Worm (Caenorhabditis elegans): ENCODE data around the gene grd-5.

The grd-5 gene

DNA sequence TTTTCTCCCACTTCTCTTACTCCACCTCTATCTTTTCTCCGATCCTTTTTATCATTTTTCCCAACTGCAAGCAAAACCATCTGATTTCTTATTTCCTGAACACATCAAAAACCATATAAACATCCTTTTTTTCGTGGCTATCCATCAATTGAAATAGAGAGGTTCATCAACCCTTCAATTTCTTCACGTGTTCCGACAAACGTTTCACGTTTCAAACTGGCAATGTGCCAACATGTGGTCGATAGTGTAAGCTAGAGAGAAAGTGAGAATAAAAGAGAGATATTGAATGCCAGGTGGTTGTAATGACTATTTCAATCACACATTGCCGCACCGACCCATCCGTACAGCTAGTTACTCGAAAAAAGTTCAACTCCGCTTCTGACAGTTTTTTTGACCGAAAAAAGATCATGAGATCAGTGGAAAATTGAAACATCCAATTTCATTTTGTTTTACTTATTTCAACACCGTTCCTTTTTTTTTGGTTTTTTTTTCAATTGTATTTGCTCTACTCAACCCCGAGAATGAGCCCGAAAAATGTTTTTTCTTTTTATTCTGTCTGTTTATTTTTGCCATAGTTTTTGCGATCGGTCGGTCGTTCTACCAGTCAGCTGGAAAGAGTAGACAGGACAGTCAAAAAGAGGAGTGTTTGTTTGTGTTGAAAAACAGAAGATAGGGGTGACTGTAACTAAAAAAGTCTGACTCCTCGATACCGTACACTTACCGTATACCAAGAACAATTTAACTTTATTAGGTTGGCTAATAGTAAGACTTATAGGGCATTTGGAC lies 39.9 kb downstream of the grd-5 start (continued):
- TF ChIP-seq unc-98 (GFP tag; IDR thresholded peaks at IDR 0.05) (no peak), snu-23 (GFP tag; optimal IDR thresholded peaks at IDR 0.05) (peak; percentile 43), fkh-4 (tag; optimal IDR thresholded peaks at IDR 0.05; ENCODE audit: borderline replicate concordance) (no peak), nhr-47 (tag; optimal IDR thresholded peaks at IDR 0.05) (no peak), unc-30 (tag; optimal IDR thresholded peaks at IDR 0.05) (no peak), ceh-88 (GFP tag; IDR thresholded peaks at IDR 0.05) (no peak), xbp-1 (tag; optimal IDR thresholded peaks at IDR 0.05) (no peak), elt-3 (tag; optimal IDR thresholded peaks at IDR 0.05) (no peak), C04F5.9 (tag; optimal IDR thresholded peaks at IDR 0.05) (no peak), irx-1 (tag; optimal IDR thresholded peaks at IDR 0.05) (no peak), alr-1 (tag; optimal IDR thresholded peaks at IDR 0.05; ENCODE audit: borderline replicate concordance) (no peak), pax-3 (tag; optimal IDR thresholded peaks at IDR 0.05) (no peak), nhr-28 (tag; optimal IDR thresholded peaks at IDR 0.05) (no peak), lir-3 (tag; optimal IDR thresholded peaks at IDR 0.05; ENCODE audit: poor library complexity) (no peak), nhr-20 (tag; optimal IDR thresholded peaks at IDR 0.05) (peak; percentile 36), ceh-82 (tag; optimal IDR thresholded peaks at IDR 0.05) (no peak), ceh-90 (tag; optimal IDR thresholded peaks at IDR 0.05) (no peak), ets-5 (GFP tag; IDR thresholded peaks at IDR 0.05) (no peak), nhr-90 (tag; optimal IDR thresholded peaks at IDR 0.05; ENCODE audit: poor library complexity) (no peak), hpl-2 (GFP tag; optimal IDR thresholded peaks at IDR 0.05) (no peak), nhr-85 (tag) (no peak), nhr-19 (GFP tag; conservative IDR thresholded peaks at IDR 0.05) (no peak), nhr-12 (tag; optimal IDR thresholded peaks at IDR 0.05) (no peak), hlh-4 (tag; optimal IDR thresholded peaks at IDR 0.05) (no peak), mef-2 (tag; optimal IDR thresholded peaks at IDR 0.05) (no peak), ama-1 (optimal IDR thresholded peaks at IDR 0.05) (no peak), lin-35 (GFP tag; optimal IDR thresholded peaks at IDR 0.05) (no peak), ztf-4 (tag; optimal IDR thresholded peaks at IDR 0.05) (peak; percentile 7), nhr-84 (tag; optimal IDR thresholded peaks at IDR 0.05) (no peak), efl-3 (GFP tag; optimal IDR thresholded peaks at IDR 0.05) (no peak), unc-130 (tag; optimal IDR thresholded peaks at IDR 0.05) (peak; percentile 15), nhr-77 (tag; optimal IDR thresholded peaks at IDR 0.05) (no peak), lin-13 (GFP tag; optimal IDR thresholded peaks at IDR 0.05) (no peak)

DNA sequence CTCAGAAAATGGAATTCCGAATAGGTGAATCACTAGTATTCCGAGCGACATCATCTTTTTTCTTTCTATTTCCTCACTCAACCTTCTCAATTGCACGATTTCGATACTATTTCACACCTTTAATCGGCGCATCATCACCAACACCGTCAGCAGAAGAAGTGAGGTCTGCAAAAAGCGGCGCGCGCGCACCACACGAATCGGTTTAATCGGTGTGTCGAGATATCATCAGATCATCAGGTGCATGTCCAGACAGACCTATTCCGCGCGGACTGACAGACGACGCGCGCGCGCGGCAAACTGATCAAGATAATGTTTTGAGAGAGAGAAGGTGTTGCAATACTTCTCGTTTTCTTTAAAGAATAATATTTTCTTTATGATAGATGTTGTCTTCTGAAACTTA lies 41.6 kb downstream of the grd-5 start:
- TF ChIP-seq efl-1 (optimal IDR thresholded peaks at IDR 0.05) (no peak), efl-1 (GFP tag; optimal IDR thresholded peaks at IDR 0.05 in 1 of 2) (peak in 1 of 2 experiments; percentile 82), pqm-1 (tag; optimal IDR thresholded peaks at IDR 0.05) (no peak), aly-2 (tag; optimal IDR thresholded peaks at IDR 0.05) (no peak), hpl-2 (GFP tag; optimal IDR thresholded peaks at IDR 0.05) (no peak), egl-13 (tag; optimal IDR thresholded peaks at IDR 0.05) (no peak), nhr-71 (tag; optimal IDR thresholded peaks at IDR 0.05) (peak; percentile 1), rnt-1 (tag; optimal IDR thresholded peaks at IDR 0.05) (peak; percentile 22), ama-1 (optimal IDR thresholded peaks at IDR 0.05) (no peak), unc-130 (tag; optimal IDR thresholded peaks at IDR 0.05) (no peak), lin-14 (GFP tag; optimal IDR thresholded peaks at IDR 0.05) (peak; percentile 41), lin-13 (GFP tag; optimal IDR thresholded peaks at IDR 0.05) (no peak), lin-15B (tag; optimal IDR thresholded peaks at IDR 0.05) (no peak), nhr-28 (tag; optimal IDR thresholded peaks at IDR 0.05) (no peak), blmp-1 (tag; optimal IDR thresholded peaks at IDR 0.05) (peak; percentile 73), nhr-85 (tag) (peak; percentile 73)
